Fruit fly (Drosophila melanogaster): Measurements from ENCODE around the gene Golgin104.

The Golgin104 gene

dm6 chr3L:16321172-16321571, 30.6 kb downstream of the Golgin104 start, which contains the start of gene CG42718 (continued):
- TF ChIP-seq CG9437 (GFP tag; optimal IDR thresholded peaks at IDR 0.05) (no peak), NC2β (GFP tag; optimal IDR thresholded peaks at IDR 0.05) (no peak), CG12155 (GFP tag; optimal IDR thresholded peaks at IDR 0.05) (no peak), nau (GFP tag; optimal IDR thresholded peaks at IDR 0.05) (no peak), CG2712 (tag; optimal IDR thresholded peaks at IDR 0.05) (no peak), Ets65A (GFP tag) (no peak), mld (GFP tag; IDR thresholded peaks at IDR 0.05; ENCODE audit: partially characterized antibody) (no peak), wek (GFP tag; optimal IDR thresholded peaks at IDR 0.05) (no peak)

DNA sequence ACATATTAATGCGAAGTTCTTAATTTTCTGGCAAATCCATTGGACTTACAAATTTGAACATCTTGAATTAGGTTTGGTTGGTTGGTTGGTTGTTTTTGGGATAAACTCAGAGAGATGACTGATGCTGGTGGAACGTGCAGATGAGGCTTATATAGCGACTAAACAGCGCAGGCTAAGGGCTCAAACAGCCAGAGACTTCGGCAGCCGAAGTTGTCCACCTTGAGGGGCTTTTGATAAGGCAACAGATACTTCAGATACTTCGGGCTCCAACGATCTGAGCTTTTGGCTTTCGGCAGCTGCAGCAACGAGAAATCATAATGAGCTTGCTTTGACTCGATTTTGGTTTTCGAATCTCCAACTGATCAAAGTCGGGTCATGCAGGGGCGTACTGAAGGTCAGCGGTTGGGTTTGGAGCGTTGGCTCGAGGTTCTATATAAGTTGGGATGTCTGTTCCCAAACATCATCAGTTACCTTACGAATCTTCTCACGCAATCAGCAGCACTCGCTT, 32.3 kb downstream of the Golgin104 start, which contains the start of the genes CG13041 and CG13060:
Gene CG13041, minus strand, starts transcription at position 128 of the 508 bp plus-strand sequence.
Gene CG13060, plus strand, starts transcription at position 458 of the 508 bp plus-strand sequence.
- TF ChIP-seq Opbp (GFP tag; IDR thresholded peaks at IDR 0.05; ENCODE audit: partially characterized antibody) = no peak
- peak; percentile 68 for TF ChIP-seq Deaf1 (tag; optimal IDR thresholded peaks at IDR 0.05)
- TF ChIP-seq chinmo (GFP tag; IDR thresholded peaks at IDR 0.05; ENCODE audit: partially characterized antibody) = 0 out of 4 replicates have a peak, but pooled peaks have one; percentile 61

dm6 chr3L:16317724-16318123, 34.0 kb downstream of the Golgin104 start, which contains the start of gene Nplp3:
Gene Nplp3, plus strand, starts transcription at chr3L:16318024.
- TF ChIP-seq CG7963 (GFP tag; IDR thresholded peaks at IDR 0.05; ENCODE audit: partially characterized antibody) (no peak), sens (GFP tag) (no peak), peb (GFP tag; IDR thresholded peaks at IDR 0.05) (no peak), ara (GFP tag; IDR thresholded peaks at IDR 0.05) (no peak), knrl (GFP tag; IDR thresholded peaks at IDR 0.05; ENCODE audit: partially characterized antibody) (no peak), rib (GFP tag; IDR thresholded peaks at IDR 0.05) (no peak), CG17328 (GFP tag; IDR thresholded peaks at IDR 0.05) (no peak), mam (GFP tag; optimal IDR thresholded peaks at IDR 0.05) (no peak), yki (optimal IDR thresholded peaks at IDR 0.05) (no peak)

DNA sequence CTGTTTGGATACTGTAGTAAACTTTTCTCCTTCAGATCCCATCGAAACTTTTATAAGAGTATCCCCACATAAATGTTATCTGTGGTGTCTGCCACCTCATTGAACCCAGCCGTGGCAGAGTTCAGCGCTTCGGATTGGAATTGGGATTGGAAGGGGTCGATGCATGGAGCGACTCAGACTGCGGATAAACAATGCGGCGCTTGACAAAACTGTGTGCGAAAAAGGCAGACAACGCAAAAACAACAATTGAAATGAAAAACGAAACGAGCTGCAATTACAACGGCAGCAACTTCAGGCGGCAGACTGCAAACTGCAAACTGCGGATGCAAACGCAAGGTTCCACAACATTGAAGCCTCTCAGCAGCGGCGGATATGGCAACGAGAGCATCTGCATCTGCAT, 37.8 kb downstream of the Golgin104 start, which contains the start of gene CG13062:
Gene CG13062, plus strand, starts transcription at position 301 of the 400 bp plus-strand sequence.
- TF ChIP-seq tio (GFP tag; optimal IDR thresholded peaks at IDR 0.05) (no peak), CG13894 (tag; optimal IDR thresholded peaks at IDR 0.05) (no peak), dysf (GFP tag; IDR thresholded peaks at IDR 0.05) (no peak), CG6683 (GFP tag; optimal IDR thresholded peaks at IDR 0.05) (no peak), lov (optimal IDR thresholded peaks at IDR 0.05) (no peak), lov (GFP tag; IDR thresholded peaks at IDR 0.05) (0 out of 3 replicates have a peak, but pooled peaks have one; percentile 22), Hr39 (optimal IDR thresholded peaks at IDR 0.05) (no peak), CG34376 (GFP tag; optimal IDR thresholded peaks at IDR 0.05) (no peak), caup (GFP tag; optimal IDR thresholded peaks at IDR 0.05; ENCODE audit: severe bottlenecking) (no peak)

dm6 chr3L:16309972-16310371, 41.8 kb downstream of the Golgin104 start:
- TF ChIP-seq CG2120 (GFP tag; optimal IDR thresholded peaks at IDR 0.05) (peak; percentile 67), CG7372 (GFP tag; IDR thresholded peaks at IDR 0.05) (0 out of 2 replicates have a peak, but pooled peaks have one; percentile 11), Antp (GFP tag; optimal IDR thresholded peaks at IDR 0.05) (peak; percentile 5), Rfx (GFP tag; IDR thresholded peaks at IDR 0.05) (peak; percentile 71), CG15514 (GFP tag; optimal IDR thresholded peaks at IDR 0.05) (peak; percentile 23), caup (GFP tag; optimal IDR thresholded peaks at IDR 0.05; ENCODE audit: severe bottlenecking) (peak; percentile 11), chinmo (GFP tag; IDR thresholded peaks at IDR 0.05; ENCODE audit: partially characterized antibody) (0 out of 4 replicates have a peak, but pooled peaks have one; percentile 24), al (GFP tag; IDR thresholded peaks at IDR 0.05) (0 out of 2 replicates have a peak, but pooled peaks have one; percentile 25), CG11456 (GFP tag; IDR thresholded peaks at IDR 0.05) (0 out of 3 replicates have a peak, but pooled peaks have one; percentile 50), slbo (GFP tag; IDR thresholded peaks at IDR 0.05) (peak; percentile 72), hkb (optimal IDR thresholded peaks at IDR 0.05) (no peak), hkb (GFP tag; IDR thresholded peaks at IDR 0.05) (0 out of 2 replicates have a peak, but pooled peaks have one; percentile 31), org-1 (GFP tag; optimal IDR thresholded peaks at IDR 0.05) (peak; percentile 37), TFAM (GFP tag; optimal IDR thresholded peaks at IDR 0.05) (no peak), Hmr (GFP tag; optimal IDR thresholded peaks at IDR 0.05) (peak; percentile 63), wdn (GFP tag; IDR thresholded peaks at IDR 0.05) (peak; percentile 53; the same call in 1 of the 2 replicates), CG2116 (GFP tag; optimal IDR thresholded peaks at IDR 0.05) (no peak), zfh2 (GFP tag; optimal IDR thresholded peaks at IDR 0.05) (peak; percentile 76)
